Fruit fly (Drosophila melanogaster) whole organism, embryonic: ENCODE measurements around the gene CG7484.
A peak's percentile ranks its signal among the peaks of the same experiment; 100 is the strongest.

Experiments used
- ATbp ChIP-seq: fragments of 200-800 bp; sonication (Bioruptor generic); optimal IDR thresholded peaks from 2 replicates; lab custom pipeline; 2017; ENCODE audit warnings: missing biosample characterization, mild to moderate bottlenecking, missing genetic modification characterization, missing genetic modification reagents
- Asciz ChIP-seq: fragments of 200-800 bp; sonication (Bioruptor generic); optimal IDR thresholded peaks from 2 replicates; lab custom pipeline; 2017; ENCODE audit warnings: missing biosample characterization, mild to moderate bottlenecking, missing genetic modification characterization, missing genetic modification reagents
- BtbVII ChIP-seq: fragments of 200-800 bp; sonication (Bioruptor generic); optimal IDR thresholded peaks from 3 replicates; lab custom pipeline; 2017; ENCODE audit warnings: missing biosample characterization, mild to moderate bottlenecking, missing genetic modification characterization
- CG10654 ChIP-seq: fragments of 200-800 bp; sonication (Bioruptor generic); optimal IDR thresholded peaks from 2 replicates; lab custom pipeline; 2016; ENCODE audit warnings: missing biosample characterization, missing genetic modification characterization
- CG11456 ChIP-seq: fragments of 200-800 bp; sonication (Bioruptor generic); IDR thresholded peaks from 3 replicates; pipeline ENCODE4 v1.3.6; 2022; ENCODE audit warnings: missing biosample characterization, missing genetic modification characterization
- CG11504 ChIP-seq: fragments of 200-800 bp; sonication (Bioruptor generic); optimal IDR thresholded peaks from 3 replicates; lab custom pipeline; 2019; ENCODE audit warnings: missing biosample characterization, mild to moderate bottlenecking, missing genetic modification characterization, moderate library complexity
- CG12769 ChIP-seq: fragments of 200-800 bp; sonication (Bioruptor generic); optimal IDR thresholded peaks from 2 replicates; lab custom pipeline; 2019; ENCODE audit warnings: missing biosample characterization, mild to moderate bottlenecking, missing genetic modification characterization, moderate library complexity
- CG13123 ChIP-seq: fragments of 200-800 bp; sonication (Bioruptor generic); optimal IDR thresholded peaks from 2 replicates; lab custom pipeline; 2016; ENCODE audit warnings: missing biosample characterization, missing genetic modification characterization
- CG14014 ChIP-seq: fragments of 200-800 bp; sonication (Bioruptor generic); IDR thresholded peaks from 2 replicates; pipeline ENCODE4 v1.3.6; 2022; ENCODE audit warnings: missing biosample characterization, missing genetic modification characterization
- CG14050 ChIP-seq: fragments of 200-800 bp; sonication (Bioruptor generic); IDR thresholded peaks from 3 replicates; pipeline ENCODE4 v1.3.6; 2022; ENCODE audit warnings: missing biosample characterization, missing genetic modification characterization
- CG15479 ChIP-seq: fragments of 200-800 bp; sonication (Bioruptor generic); optimal IDR thresholded peaks from 3 replicates; lab custom pipeline; 2019; ENCODE audit warnings: missing biosample characterization, mild to moderate bottlenecking, missing genetic modification characterization, moderate library complexity
- CG1602 ChIP-seq: fragments of 200-800 bp; sonication (Bioruptor generic); optimal IDR thresholded peaks from 3 replicates; lab custom pipeline; 2016; ENCODE audit warnings: missing biosample characterization, missing genetic modification characterization
- CG17361 ChIP-seq: fragments of 200-800 bp; sonication (Bioruptor generic); IDR thresholded peaks from 3 replicates; pipeline ENCODE4 v1.3.6; 2022; ENCODE audit warnings: missing biosample characterization, missing genetic modification characterization
- CG17385 ChIP-seq: fragments of 200-800 bp; sonication (Bioruptor generic); optimal IDR thresholded peaks from 3 replicates; lab custom pipeline; 2018; ENCODE audit warnings: missing biosample characterization, mild to moderate bottlenecking, missing genetic modification characterization
- CG17802 ChIP-seq: fragments of 200-800 bp; sonication (Bioruptor generic); optimal IDR thresholded peaks from 2 replicates; lab custom pipeline; 2018; ENCODE audit warnings: missing biosample characterization, mild to moderate bottlenecking, missing genetic modification characterization, moderate library complexity
- CG17829 ChIP-seq: fragments of 200-800 bp; optimal IDR thresholded peaks from 2 replicates; lab custom pipeline; 2019; ENCODE audit warnings: missing biosample characterization, mild to moderate bottlenecking, missing genetic modification characterization, moderate library complexity
- CG30020 ChIP-seq: fragments of 200-800 bp; optimal IDR thresholded peaks from 2 replicates; lab custom pipeline; 2019; ENCODE audit warnings: missing biosample characterization, mild to moderate bottlenecking, missing genetic modification characterization, moderate library complexity
- CG31441 ChIP-seq: fragments of 200-800 bp; sonication (Bioruptor generic); IDR thresholded peaks from 2 replicates; pipeline ENCODE4 v1.3.6; 2022; ENCODE audit warnings: missing biosample characterization, missing genetic modification characterization
- CG32772 ChIP-seq: fragments of 200-800 bp; sonication (Bioruptor generic); IDR thresholded peaks from 2 replicates; pipeline ENCODE4 v1.3.6; 2022; ENCODE audit warnings: missing biosample characterization, missing genetic modification characterization
- CG4282 ChIP-seq: fragments of 200-800 bp; sonication (Bioruptor generic); optimal IDR thresholded peaks from 2 replicates; lab custom pipeline; 2016; ENCODE audit warnings: missing biosample characterization, missing genetic modification characterization
- CG4328 ChIP-seq: fragments of 200-800 bp; sonication (Bioruptor generic); optimal IDR thresholded peaks from 3 replicates; lab custom pipeline; 2017; ENCODE audit warnings: missing biosample characterization, missing genetic modification reagents, missing genetic modification characterization
- CG4707 ChIP-seq: fragments of 200-800 bp; sonication (Bioruptor generic); optimal IDR thresholded peaks from 2 replicates; lab custom pipeline; 2018; ENCODE audit warnings: missing biosample characterization, mild to moderate bottlenecking, missing genetic modification characterization, moderate library complexity
- CG6854 ChIP-seq: fragments of 200-800 bp; sonication (Bioruptor generic); optimal IDR thresholded peaks from 3 replicates; lab custom pipeline; 2017; ENCODE audit warnings: missing biosample characterization, mild to moderate bottlenecking, missing genetic modification characterization
- CG7357 ChIP-seq: fragments of 200-800 bp; sonication (Bioruptor generic); IDR thresholded peaks from 3 replicates; pipeline ENCODE4 v1.3.6; 2022; ENCODE audit warnings: missing biosample characterization, missing genetic modification characterization
- CG7786 ChIP-seq: fragments of 200-800 bp; sonication (Bioruptor generic); optimal IDR thresholded peaks from 2 replicates; lab custom pipeline; 2016; ENCODE audit warnings: missing biosample characterization, missing genetic modification characterization
- CG8290 ChIP-seq, 3 experiments: fragments of 200-800 bp; sonication (Bioruptor generic); optimal IDR thresholded peaks; 2 replicates each; lab custom pipeline; 2016 to 2019; ENCODE audit warnings: missing biosample characterization in 3 of 3, missing genetic modification characterization in 3 of 3, mild to moderate bottlenecking in 2 of 3, moderate library complexity in 1 of 3
- CG8944 ChIP-seq: fragments of 200-800 bp; sonication (Bioruptor generic); optimal IDR thresholded peaks from 3 replicates; lab custom pipeline; 2016; ENCODE audit warnings: missing biosample characterization, missing genetic modification characterization
- CG9437 ChIP-seq: fragments of 200-800 bp; sonication (Bioruptor generic); optimal IDR thresholded peaks from 2 replicates; lab custom pipeline; 2018; ENCODE audit warnings: missing biosample characterization, mild to moderate bottlenecking, missing genetic modification characterization
- CG9876 ChIP-seq: fragments of 200-800 bp; sonication (Bioruptor generic); optimal IDR thresholded peaks from 2 replicates; lab custom pipeline; 2016; ENCODE audit warnings: missing biosample characterization, missing genetic modification characterization
- Dbx ChIP-seq: fragments of 200-800 bp; sonication (Bioruptor generic); IDR thresholded peaks from 3 replicates; pipeline ENCODE4 v1.3.6; 2022; ENCODE audit warnings: missing biosample characterization, missing genetic modification characterization
- Doc2 ChIP-seq: fragments of 200-800 bp; sonication (Bioruptor generic); IDR thresholded peaks from 2 replicates; pipeline ENCODE4 v1.3.6; 2022; ENCODE audit warnings: missing biosample characterization, missing genetic modification characterization
- Elba2 ChIP-seq: fragments of 200-800 bp; sonication (Bioruptor generic); optimal IDR thresholded peaks from 3 replicates; lab custom pipeline; 2016; ENCODE audit warnings: missing biosample characterization, missing genetic modification characterization
- Ets97D ChIP-seq: fragments of 200-800 bp; sonication (Bioruptor generic); optimal IDR thresholded peaks from 3 replicates; lab custom pipeline; 2016; ENCODE audit warnings: missing biosample characterization, missing genetic modification characterization
- Fer1 ChIP-seq: fragments of 200-800 bp; sonication (Bioruptor generic); optimal IDR thresholded peaks from 2 replicates; lab custom pipeline; 2017; ENCODE audit warnings: missing biosample characterization, mild to moderate bottlenecking, missing genetic modification characterization
- MBD-R2 ChIP-seq: fragments of 200-800 bp; sonication (Bioruptor generic); IDR thresholded peaks from 2 replicates; pipeline ENCODE4 v1.3.6; 2022; ENCODE audit warnings: missing biosample characterization, missing genetic modification characterization
- NC2α ChIP-seq: fragments of 200-800 bp; sonication (Bioruptor generic); optimal IDR thresholded peaks from 2 replicates; lab custom pipeline; 2016; ENCODE audit warnings: missing biosample characterization, missing genetic modification characterization
- Oli ChIP-seq: fragments of 200-800 bp; sonication (Bioruptor generic); optimal IDR thresholded peaks from 2 replicates; lab custom pipeline; 2018; ENCODE audit warnings: missing biosample characterization, mild to moderate bottlenecking, missing genetic modification characterization, moderate library complexity
- Opbp ChIP-seq: fragments of 200-800 bp; sonication (Bioruptor generic); IDR thresholded peaks from 3 replicates; pipeline ENCODE4 v1.3.6; 2022; ENCODE audit warnings: missing biosample characterization, missing genetic modification characterization; ENCODE audit not compliant: partially characterized antibody
- Ptx1 ChIP-seq: fragments of 200-800 bp; sonication (Bioruptor generic); IDR thresholded peaks from 2 replicates; pipeline ENCODE4 v1.3.6; 2022; ENCODE audit warnings: missing biosample characterization, missing genetic modification characterization
- Ssrp ChIP-seq: fragments of 200-800 bp; sonication (Bioruptor generic); optimal IDR thresholded peaks from 2 replicates; lab custom pipeline; 2018; ENCODE audit warnings: missing biosample characterization, mild to moderate bottlenecking, missing genetic modification characterization, moderate library complexity
- caup ChIP-seq: fragments of 200-800 bp; sonication (Bioruptor generic); optimal IDR thresholded peaks from 3 replicates; lab custom pipeline; 2017; ENCODE audit warnings: missing biosample characterization, mild to moderate bottlenecking, missing genetic modification characterization, moderate library complexity; ENCODE audit not compliant: severe bottlenecking
- ewg ChIP-seq: fragments of 200-800 bp; sonication (Bioruptor generic); optimal IDR thresholded peaks from 3 replicates; lab custom pipeline; 2017; ENCODE audit warnings: mild to moderate bottlenecking, missing biosample characterization, missing genetic modification reagents, missing genetic modification characterization
- fru ChIP-seq: fragments of >200 bp; optimal IDR thresholded peaks from 2 replicates; lab custom pipeline; 2017
- lola ChIP-seq, 3 experiments: fragments of >200 bp in 2 of 3; fragments of 200-800 bp in 1 of 3; sonication (Bioruptor generic) in 1 of 3; optimal IDR thresholded peaks; 2 replicates each; lab custom pipeline; 2017 to 2019; ENCODE audit warnings: missing biosample characterization in 3 of 3, missing genetic modification characterization in 3 of 3, mild to moderate bottlenecking in 1 of 3, moderate library complexity in 1 of 3
- nerfin-2 ChIP-seq: fragments of 200-800 bp; sonication (Bioruptor generic); IDR thresholded peaks from 2 replicates; pipeline ENCODE4 v1.3.6; 2022; ENCODE audit warnings: missing biosample characterization, missing genetic modification characterization; ENCODE audit not compliant: partially characterized antibody
- onecut ChIP-seq: fragments of 200-800 bp; sonication (Bioruptor generic); IDR thresholded peaks from 2 replicates; pipeline ENCODE4 v1.3.6; 2022; ENCODE audit warnings: missing biosample characterization, missing genetic modification characterization
- pita ChIP-seq: fragments of 200-800 bp; sonication (Bioruptor generic); optimal IDR thresholded peaks from 2 replicates; lab custom pipeline; 2017; ENCODE audit warnings: missing biosample characterization, mild to moderate bottlenecking, missing genetic modification characterization
- pros ChIP-seq: fragments of 200-800 bp; sonication (Bioruptor generic); optimal IDR thresholded peaks from 3 replicates; lab custom pipeline; 2019; ENCODE audit warnings: missing biosample characterization, mild to moderate bottlenecking, missing genetic modification characterization, moderate library complexity
- shn ChIP-seq: fragments of 200-800 bp; sonication (Bioruptor generic); optimal IDR thresholded peaks from 3 replicates; lab custom pipeline; 2016; ENCODE audit warnings: missing biosample characterization, missing genetic modification characterization

The CG7484 gene

dm6 chr3L:17657728-17658379 is 3.4 kb downstream of the CG7484 start (continued):
- no peak for TF ChIP-seq CG9876 (GFP tag; lab: Kevin White, UChicago)
- TF ChIP-seq onecut (GFP tag; lab: Robert Waterston, UW) = no peak
- no peak; the same call in 2 of the 3 replicates for TF ChIP-seq CG14050 (GFP tag; lab: Robert Waterston, UW)
- no peak for TF ChIP-seq CG7357
- TF ChIP-seq CG17802 (tag; lab: Kevin White, UChicago) = no peak
- no peak for TF ChIP-seq Dbx (GFP tag; lab: Robert Waterston, UW)
- TF ChIP-seq CG17361 = no peak; the same call in 2 of the 3 replicates
- TF ChIP-seq CG6854 = peak; percentile 36
- TF ChIP-seq Asciz = peak; percentile 50
- TF ChIP-seq Opbp (GFP tag; lab: Robert Waterston, UW) = no peak
- no peak for TF ChIP-seq BtbVII (GFP tag; lab: Kevin White, UChicago)
- no peak for TF ChIP-seq CG14014 (GFP tag; lab: Robert Waterston, UW)
- TF ChIP-seq nerfin-2 = no peak
- TF ChIP-seq ATbp (GFP tag; lab: Kevin White, UChicago) = peak; percentile 19
- TF ChIP-seq shn (GFP tag; lab: Kevin White, UChicago) = no peak
- peak; percentile 64 for TF ChIP-seq CG11504 (tag; lab: Kevin White, UChicago)
- no peak for TF ChIP-seq CG4282 (GFP tag; lab: Kevin White, UChicago)
- no peak for TF ChIP-seq CG11456 (GFP tag; lab: Robert Waterston, UW)
- TF ChIP-seq CG15479 (GFP tag; lab: Kevin White, UChicago) = peak; percentile 7
- peak; percentile 11 for TF ChIP-seq Fer1 (GFP tag; lab: Kevin White, UChicago)
- TF ChIP-seq CG30020 (tag; lab: Kevin White, UChicago) = no peak
- no peak for TF ChIP-seq ewg (GFP tag; lab: Kevin White, UChicago)
- TF ChIP-seq CG12769 (tag; lab: Kevin White, UChicago) = no peak
- no peak for TF ChIP-seq CG31441 (GFP tag; lab: Robert Waterston, UW)
- TF ChIP-seq lola (GFP tag; optimal IDR thresholded peaks at IDR 0.05; lab: Kevin White, UChicago) = peak in 1 of 3 experiments; percentile 37
- TF ChIP-seq pros (GFP tag; lab: Kevin White, UChicago) = no peak
- no peak for TF ChIP-seq CG4707
- no peak for TF ChIP-seq NC2α (GFP tag; lab: Kevin White, UChicago)
- TF ChIP-seq CG9437 (GFP tag; lab: Kevin White, UChicago) = no peak
- TF ChIP-seq CG13123 (GFP tag; lab: Kevin White, UChicago) = no peak
- no peak for TF ChIP-seq CG8290 (GFP tag; optimal IDR thresholded peaks at IDR 0.05; lab: Kevin White, UChicago)
- no peak for TF ChIP-seq CG8290 (tag; optimal IDR thresholded peaks at IDR 0.05; lab: Kevin White, UChicago)
- no peak for TF ChIP-seq Doc2 (GFP tag; lab: Robert Waterston, UW)
- TF ChIP-seq MBD-R2 (GFP tag; lab: Robert Waterston, UW) = no peak
- TF ChIP-seq CG7786 (GFP tag; lab: Kevin White, UChicago) = no peak
- no peak for TF ChIP-seq fru (lab: Kevin White, UChicago)
- TF ChIP-seq caup (GFP tag; lab: Kevin White, UChicago) = no peak
- peak; percentile 50 for TF ChIP-seq CG17829 (tag; lab: Kevin White, UChicago)
- TF ChIP-seq CG32772 (GFP tag; lab: Robert Waterston, UW) = no peak
- TF ChIP-seq CG17385 (GFP tag; lab: Kevin White, UChicago) = peak; percentile 17
- no peak for TF ChIP-seq CG8944 (GFP tag; lab: Kevin White, UChicago)
- TF ChIP-seq Ssrp (tag; lab: Kevin White, UChicago) = peak; percentile 44
- TF ChIP-seq CG10654 (GFP tag; lab: Kevin White, UChicago) = no peak
- TF ChIP-seq Elba2 (GFP tag; lab: Kevin White, UChicago) = no peak
- TF ChIP-seq CG1602 (GFP tag; lab: Kevin White, UChicago) = no peak
- 0 out of 2 replicates have a peak, but pooled peaks have one; percentile 18 for TF ChIP-seq Ptx1 (GFP tag; lab: Robert Waterston, UW)
- TF ChIP-seq Ets97D (GFP tag; lab: Kevin White, UChicago) = no peak
- no peak for TF ChIP-seq pita (GFP tag; lab: Kevin White, UChicago)
- TF ChIP-seq CG4328 (GFP tag; lab: Kevin White, UChicago) = no peak
- peak; percentile 64 for TF ChIP-seq Oli
